Worm (Caenorhabditis elegans) whole organism, L1 larva: ENCODE measurements around the gene C52B9.8.
"Not testable (repeated sequence)": the region's sequence is repeated elsewhere in the genome, so short reads cannot be mapped to it uniquely, and the experiment has no call there.

Experiments
- lin-14 ChIP-seq: fragments of 200-800 bp; sonication (Bioruptor generic); optimal IDR thresholded peaks from 2 replicates; lab custom pipeline; 2018; ENCODE audit warnings: mild to moderate bottlenecking, missing genetic modification characterization, moderate library complexity, missing compliant biosample characterization
- lir-3 ChIP-seq: sonication (generic microtip); optimal IDR thresholded peaks from 2 replicates; lab custom pipeline; 2016; ENCODE audit warnings: mild to moderate bottlenecking, missing genetic modification characterization, moderate library complexity, missing compliant biosample characterization; ENCODE audit not compliant: poor library complexity
- pag-3 ChIP-seq: sonication (generic microtip); optimal IDR thresholded peaks from 2 replicates; lab custom pipeline; 2017; ENCODE audit warnings: missing genetic modification characterization, mild to moderate bottlenecking, missing compliant biosample characterization, antibody characterized with exemption, borderline replicate concordance; ENCODE audit not compliant: insufficient read depth
- swsn-7 ChIP-seq: sonication (generic microtip); optimal IDR thresholded peaks from 2 replicates; lab custom pipeline; 2016; ENCODE audit warnings: missing genetic modification characterization, missing compliant biosample characterization

- not testable (repeated sequence) for TF ChIP-seq pag-3 (tag; lab: Kevin White, UChicago); lir-3 (tag; lab: Kevin White, UChicago); swsn-7 (tag; lab: Kevin White, UChicago); lin-14 (GFP tag; lab: Kevin White, UChicago)
These were observed 20.7 kb upstream of the C52B9.8 start, which contains the start of gene C24A8.6 for ce11 chrX:4332305-4332704.
